Worm (Caenorhabditis elegans) whole organism, L2 larva: ENCODE data around the gene F23B12.1.

Source experiments
- ama-1 ChIP-seq: fragments of 150-350 bp; optimal IDR thresholded peaks from 2 replicates; lab custom pipeline; 2018; ENCODE audit warnings: inconsistent platforms
- elt-3 ChIP-seq: sonication (generic microtip); optimal IDR thresholded peaks from 2 replicates; lab custom pipeline; 2017; ENCODE audit warnings: missing biosample characterization, missing genetic modification characterization
- lsy-2 ChIP-seq, 2 experiments: fragments of 150-350 bp in 1 of 2; sonication (generic microtip) in 1 of 2; optimal IDR thresholded peaks; 2 replicates each; lab custom pipeline; 2014 to 2017; ENCODE audit warnings: missing biosample characterization in 2 of 2, missing genetic modification characterization in 2 of 2
- mdl-1 ChIP-seq, 2 experiments: fragments of 150-350 bp in 1 of 2; sonication (generic microtip) in 1 of 2; optimal IDR thresholded peaks; 2 replicates each; lab custom pipeline; 2017; ENCODE audit warnings: missing biosample characterization in 2 of 2, missing genetic modification characterization in 2 of 2
- nhr-10 ChIP-seq: sonication (generic microtip); optimal IDR thresholded peaks from 2 replicates; lab custom pipeline; 2017; ENCODE audit warnings: missing biosample characterization, missing genetic modification characterization
- nhr-23 ChIP-seq: fragments of 150-350 bp; optimal IDR thresholded peaks from 2 replicates; lab custom pipeline; 2014; ENCODE audit warnings: missing biosample characterization, missing genetic modification reagents, missing genetic modification characterization
- snpc-4 ChIP-seq: fragments of 150-350 bp; optimal IDR thresholded peaks from 2 replicates; lab custom pipeline; 2014; ENCODE audit warnings: missing biosample characterization, missing genetic modification characterization
- unc-62 ChIP-seq: fragments of 150-350 bp; optimal IDR thresholded peaks from 2 replicates; lab custom pipeline; 2014; ENCODE audit warnings: missing biosample characterization, missing genetic modification reagents, missing genetic modification characterization
- ztf-4 ChIP-seq: fragments of 150-350 bp; optimal IDR thresholded peaks from 2 replicates; lab custom pipeline; 2014; ENCODE audit warnings: missing biosample characterization, missing genetic modification characterization

DNA sequence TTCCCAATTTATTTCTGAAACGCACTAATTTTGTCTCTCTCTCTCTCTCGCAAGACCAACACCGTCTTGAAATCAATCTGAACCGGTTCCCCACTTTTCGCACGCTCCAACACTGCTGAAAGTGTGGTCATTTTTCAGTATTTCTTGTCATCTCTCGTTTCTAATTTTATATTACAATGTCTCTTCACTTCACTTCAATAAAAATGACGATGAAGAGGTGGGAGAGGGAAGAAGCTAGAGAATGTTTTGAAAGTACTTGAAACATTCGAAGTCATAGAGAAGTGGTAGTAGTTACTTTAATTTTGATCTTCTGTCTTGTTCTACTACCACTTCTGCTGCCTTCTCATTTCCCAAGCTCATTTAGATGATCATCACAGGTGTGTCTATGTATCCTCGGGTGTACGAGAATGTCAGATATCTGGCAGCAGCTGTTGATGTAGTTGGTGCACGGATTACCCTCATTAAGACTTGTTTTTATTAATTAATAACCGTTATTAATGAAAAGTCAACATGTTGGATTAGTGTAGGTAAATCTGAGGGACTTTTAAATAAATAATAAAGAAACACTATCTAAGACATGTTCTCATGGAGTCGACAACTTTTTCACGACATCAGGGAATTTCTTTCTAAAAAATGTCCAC lies 9.3 kb downstream of the F23B12.1 start:
- TF ChIP-seq mdl-1 (tag; optimal IDR thresholded peaks at IDR 0.05; lab: Kevin White, UChicago) (no peak), snpc-4 (tag; lab: Kevin White, UChicago) (no peak), nhr-10 (no peak), lsy-2 (tag; optimal IDR thresholded peaks at IDR 0.05; lab: Kevin White, UChicago) (no peak), unc-62 (GFP tag; lab: Kevin White, UChicago) (no peak), ztf-4 (tag; lab: Kevin White, UChicago) (no peak), ama-1 (lab: Kevin White, UChicago) (no peak), nhr-23 (no peak), elt-3 (tag; lab: Kevin White, UChicago) (no peak)
